Fruit fly (Drosophila melanogaster): ENCODE results near the gene nompC.

nompC gene

dm6 chr2L:5297961-5298311 lies 48.1 kb upstream of the nompC start:
- no peak for TF ChIP-seq brk (GFP tag; optimal IDR thresholded peaks at IDR 0.05)
- no peak for TF ChIP-seq sv (GFP tag; optimal IDR thresholded peaks at IDR 0.05)
- no peak for TF ChIP-seq dl (GFP tag; optimal IDR thresholded peaks at IDR 0.05; ENCODE audit: insufficient read depth in 1 of 2, partially characterized antibody in 2 of 2)
- TF ChIP-seq HLH106 (tag; optimal IDR thresholded peaks at IDR 0.05), result no peak
- no peak for TF ChIP-seq lola (GFP tag; optimal IDR thresholded peaks at IDR 0.05)
- TF ChIP-seq Dfd (GFP tag; optimal IDR thresholded peaks at IDR 0.05), result no peak
- TF ChIP-seq CrebA (GFP tag; optimal IDR thresholded peaks at IDR 0.05; ENCODE audit: borderline replicate concordance), result no peak
- no peak for TF ChIP-seq Myc (optimal IDR thresholded peaks at IDR 0.05)
- no peak for TF ChIP-seq rgr (GFP tag; optimal IDR thresholded peaks at IDR 0.05)
- TF ChIP-seq Rel (GFP tag; optimal IDR thresholded peaks at IDR 0.05), result no peak
- no peak for TF ChIP-seq Rel (tag; optimal IDR thresholded peaks at IDR 0.05)
- TF ChIP-seq jim (GFP tag; optimal IDR thresholded peaks at IDR 0.05), result no peak
- no peak for TF ChIP-seq Jra (GFP tag; optimal IDR thresholded peaks at IDR 0.05)
- no peak for TF ChIP-seq h (GFP tag; optimal IDR thresholded peaks at IDR 0.05)

- peak; percentile 4 for TF ChIP-seq Jra (GFP tag; optimal IDR thresholded peaks at IDR 0.05)
- TF ChIP-seq ey (GFP tag; optimal IDR thresholded peaks at IDR 0.05), result peak; percentile 87
- no peak for TF ChIP-seq GATAd (GFP tag; optimal IDR thresholded peaks at IDR 0.05)
- TF ChIP-seq sage (GFP tag; optimal IDR thresholded peaks at IDR 0.05), result no peak
- TF ChIP-seq jim (GFP tag; optimal IDR thresholded peaks at IDR 0.05), result no peak
- no peak for TF ChIP-seq usp (GFP tag; optimal IDR thresholded peaks at IDR 0.05)
- TF ChIP-seq Rel (GFP tag; optimal IDR thresholded peaks at IDR 0.05), result no peak
- TF ChIP-seq Rel (tag; optimal IDR thresholded peaks at IDR 0.05), result peak; percentile 89
- TF ChIP-seq tai (GFP tag; optimal IDR thresholded peaks at IDR 0.05), result no peak
- no peak for TF ChIP-seq N (GFP tag; optimal IDR thresholded peaks at IDR 0.05)
- TF ChIP-seq Sp1 (GFP tag; optimal IDR thresholded peaks at IDR 0.05), result peak; percentile 91
- TF ChIP-seq psq (GFP tag; optimal IDR thresholded peaks at IDR 0.05), result peak; percentile 80
- TF ChIP-seq fru (GFP tag; optimal IDR thresholded peaks at IDR 0.05), result peak; percentile 85
- peak; percentile 24 for TF ChIP-seq CG9705 (GFP tag; optimal IDR thresholded peaks at IDR 0.05)
- TF ChIP-seq CG32264 (GFP tag; optimal IDR thresholded peaks at IDR 0.05), result no peak
- TF ChIP-seq Dfd (GFP tag; optimal IDR thresholded peaks at IDR 0.05), result no peak
- TF ChIP-seq br (GFP tag; optimal IDR thresholded peaks at IDR 0.05), result peak; percentile 89
- peak in 1 of 2 experiments; percentile 82 for TF ChIP-seq foxo (GFP tag; optimal IDR thresholded peaks at IDR 0.05)
- no peak for TF ChIP-seq Vsx2 (GFP tag; optimal IDR thresholded peaks at IDR 0.05; ENCODE audit: partially characterized antibody)
- TF ChIP-seq h (GFP tag; optimal IDR thresholded peaks at IDR 0.05), result peak; percentile 84
- TF ChIP-seq Hnf4 (GFP tag; optimal IDR thresholded peaks at IDR 0.05), result peak; percentile 80
- peak; percentile 86 for TF ChIP-seq rgr (GFP tag; optimal IDR thresholded peaks at IDR 0.05)
- TF ChIP-seq sv (GFP tag; optimal IDR thresholded peaks at IDR 0.05), result peak; percentile 66
- peak; percentile 49 for TF ChIP-seq dmrt93B (GFP tag; optimal IDR thresholded peaks at IDR 0.05)
- no peak for TF ChIP-seq Dif (GFP tag; optimal IDR thresholded peaks at IDR 0.05; ENCODE audit: partially characterized antibody)
- TF ChIP-seq HLH106 (tag; optimal IDR thresholded peaks at IDR 0.05), result peak; percentile 77
- TF ChIP-seq Abd-B (GFP tag; optimal IDR thresholded peaks at IDR 0.05), result no peak
- no peak for TF ChIP-seq pan (optimal IDR thresholded peaks at IDR 0.05)
- TF ChIP-seq Hr78 (GFP tag; optimal IDR thresholded peaks at IDR 0.05), result no peak
- no peak for TF ChIP-seq Myc (optimal IDR thresholded peaks at IDR 0.05)
- no peak for TF ChIP-seq Mio (GFP tag; optimal IDR thresholded peaks at IDR 0.05)
- no peak for TF ChIP-seq Hr83 (GFP tag; optimal IDR thresholded peaks at IDR 0.05; ENCODE audit: poor library complexity, severe bottlenecking)
- TF ChIP-seq dl (GFP tag; optimal IDR thresholded peaks at IDR 0.05; ENCODE audit: insufficient read depth in 1 of 2, partially characterized antibody in 2 of 2), result no peak
- no peak for TF ChIP-seq dsf (GFP tag; optimal IDR thresholded peaks at IDR 0.05; ENCODE audit: borderline replicate concordance)
- TF ChIP-seq OdsH (GFP tag; optimal IDR thresholded peaks at IDR 0.05), result peak; percentile 88
- TF ChIP-seq brk (GFP tag; optimal IDR thresholded peaks at IDR 0.05), result peak; percentile 35
- no peak for TF ChIP-seq lola (GFP tag; optimal IDR thresholded peaks at IDR 0.05)
- TF ChIP-seq woc (GFP tag; optimal IDR thresholded peaks at IDR 0.05), result peak; percentile 18
- peak; percentile 28 for TF ChIP-seq CrebA (GFP tag; optimal IDR thresholded peaks at IDR 0.05; ENCODE audit: borderline replicate concordance)
Measured at dm6 chr2L:5298978-5299627, 46.9 kb upstream of the nompC start.
